Fruit fly (Drosophila melanogaster): Measurements from ENCODE around the gene CG7730.

The CG7730 gene

dm6 chr3L:17010492-17011303 is 16.6 kb upstream of the CG7730 start:
- TF ChIP-seq woc (GFP tag; optimal IDR thresholded peaks at IDR 0.05) (peak; percentile 57), rgr (GFP tag; optimal IDR thresholded peaks at IDR 0.05) (peak; percentile 32), Hr78 (GFP tag; optimal IDR thresholded peaks at IDR 0.05) (no peak), brk (GFP tag; optimal IDR thresholded peaks at IDR 0.05) (peak; percentile 20), CG32264 (GFP tag; optimal IDR thresholded peaks at IDR 0.05) (no peak), br (GFP tag; optimal IDR thresholded peaks at IDR 0.05) (no peak), Mio (GFP tag; optimal IDR thresholded peaks at IDR 0.05) (no peak), sage (GFP tag; optimal IDR thresholded peaks at IDR 0.05) (no peak), tai (GFP tag; optimal IDR thresholded peaks at IDR 0.05) (no peak), Hnf4 (GFP tag; optimal IDR thresholded peaks at IDR 0.05) (peak; percentile 4), HLH106 (tag; optimal IDR thresholded peaks at IDR 0.05) (peak; percentile 20), pan (optimal IDR thresholded peaks at IDR 0.05) (no peak), Rel (GFP tag; optimal IDR thresholded peaks at IDR 0.05) (no peak), Rel (tag; optimal IDR thresholded peaks at IDR 0.05) (peak; percentile 17), Sp1 (GFP tag; optimal IDR thresholded peaks at IDR 0.05) (peak; percentile 4), foxo (GFP tag; optimal IDR thresholded peaks at IDR 0.05) (peak in 1 of 2 experiments; percentile 52), Dif (GFP tag; optimal IDR thresholded peaks at IDR 0.05; ENCODE audit: partially characterized antibody) (peak; percentile 43), CG9705 (GFP tag; optimal IDR thresholded peaks at IDR 0.05) (no peak), dmrt93B (GFP tag; optimal IDR thresholded peaks at IDR 0.05) (no peak), N (GFP tag; optimal IDR thresholded peaks at IDR 0.05) (no peak), h (GFP tag; optimal IDR thresholded peaks at IDR 0.05) (no peak), jim (GFP tag; optimal IDR thresholded peaks at IDR 0.05) (no peak), OdsH (GFP tag; optimal IDR thresholded peaks at IDR 0.05) (no peak), dsf (GFP tag; optimal IDR thresholded peaks at IDR 0.05; ENCODE audit: borderline replicate concordance) (no peak), usp (GFP tag; optimal IDR thresholded peaks at IDR 0.05) (no peak), fru (GFP tag; optimal IDR thresholded peaks at IDR 0.05) (no peak), Hr83 (GFP tag; optimal IDR thresholded peaks at IDR 0.05; ENCODE audit: poor library complexity, severe bottlenecking) (no peak), psq (GFP tag; optimal IDR thresholded peaks at IDR 0.05) (peak; percentile 13), ey (GFP tag; optimal IDR thresholded peaks at IDR 0.05) (peak; percentile 1), GATAd (GFP tag; optimal IDR thresholded peaks at IDR 0.05) (no peak), sv (GFP tag; optimal IDR thresholded peaks at IDR 0.05) (no peak), dl (GFP tag; optimal IDR thresholded peaks at IDR 0.05; ENCODE audit: insufficient read depth in 1 of 2, partially characterized antibody in 2 of 2) (peak in 1 of 2 experiments; percentile 26)

dm6 chr3L:17011351-17012016 is 15.8 kb upstream of the CG7730 start:
- no peak for TF ChIP-seq Mio (GFP tag; optimal IDR thresholded peaks at IDR 0.05)
- peak; percentile 2 for TF ChIP-seq h (GFP tag; optimal IDR thresholded peaks at IDR 0.05)

- TF ChIP-seq Abd-B (GFP tag; optimal IDR thresholded peaks at IDR 0.05), result no peak
- no peak for TF ChIP-seq Hr78 (GFP tag; optimal IDR thresholded peaks at IDR 0.05)
- TF ChIP-seq HLH106 (tag; optimal IDR thresholded peaks at IDR 0.05), result peak; percentile 69
- peak; percentile 65 for TF ChIP-seq br (GFP tag; optimal IDR thresholded peaks at IDR 0.05)
- TF ChIP-seq CG9705 (GFP tag; optimal IDR thresholded peaks at IDR 0.05), result peak; percentile 77
- no peak for TF ChIP-seq woc (GFP tag; optimal IDR thresholded peaks at IDR 0.05)
- peak; percentile 12 for TF ChIP-seq dsf (GFP tag; optimal IDR thresholded peaks at IDR 0.05; ENCODE audit: borderline replicate concordance)
- no peak for TF ChIP-seq tai (GFP tag; optimal IDR thresholded peaks at IDR 0.05)
- no peak for TF ChIP-seq Vsx2 (GFP tag; optimal IDR thresholded peaks at IDR 0.05; ENCODE audit: partially characterized antibody)
- TF ChIP-seq Hnf4 (GFP tag; optimal IDR thresholded peaks at IDR 0.05), result no peak
- peak; percentile 86 for TF ChIP-seq rgr (GFP tag; optimal IDR thresholded peaks at IDR 0.05)
- peak; percentile 33 for TF ChIP-seq ey (GFP tag; optimal IDR thresholded peaks at IDR 0.05)
- no peak for TF ChIP-seq brk (GFP tag; optimal IDR thresholded peaks at IDR 0.05)
- TF ChIP-seq dl (GFP tag; optimal IDR thresholded peaks at IDR 0.05; ENCODE audit: insufficient read depth in 1 of 2, partially characterized antibody in 2 of 2), result peak; percentile 71 to 86
- no peak for TF ChIP-seq Mio (GFP tag; optimal IDR thresholded peaks at IDR 0.05)
- TF ChIP-seq fru (GFP tag; optimal IDR thresholded peaks at IDR 0.05), result peak; percentile 56
- no peak for TF ChIP-seq usp (GFP tag; optimal IDR thresholded peaks at IDR 0.05)
- TF ChIP-seq sage (GFP tag; optimal IDR thresholded peaks at IDR 0.05), result no peak
- no peak for TF ChIP-seq jim (GFP tag; optimal IDR thresholded peaks at IDR 0.05)
- TF ChIP-seq GATAd (GFP tag; optimal IDR thresholded peaks at IDR 0.05), result no peak
- no peak for TF ChIP-seq pan (optimal IDR thresholded peaks at IDR 0.05)
- peak; percentile 79 for TF ChIP-seq dmrt93B (GFP tag; optimal IDR thresholded peaks at IDR 0.05)
- no peak for TF ChIP-seq lola (GFP tag; optimal IDR thresholded peaks at IDR 0.05)
- TF ChIP-seq Jra (GFP tag; optimal IDR thresholded peaks at IDR 0.05), result no peak
- TF ChIP-seq OdsH (GFP tag; optimal IDR thresholded peaks at IDR 0.05), result peak; percentile 58
- TF ChIP-seq Sp1 (GFP tag; optimal IDR thresholded peaks at IDR 0.05), result peak; percentile 69
- no peak for TF ChIP-seq CG32264 (GFP tag; optimal IDR thresholded peaks at IDR 0.05)
- TF ChIP-seq psq (GFP tag; optimal IDR thresholded peaks at IDR 0.05), result peak; percentile 61
- peak; percentile 88 for TF ChIP-seq Dif (GFP tag; optimal IDR thresholded peaks at IDR 0.05; ENCODE audit: partially characterized antibody)
- TF ChIP-seq Rel (GFP tag; optimal IDR thresholded peaks at IDR 0.05), result peak; percentile 60
- peak; percentile 80 for TF ChIP-seq Rel (tag; optimal IDR thresholded peaks at IDR 0.05)
- peak; percentile 83 for TF ChIP-seq Hr83 (GFP tag; optimal IDR thresholded peaks at IDR 0.05; ENCODE audit: poor library complexity, severe bottlenecking)
- no peak for TF ChIP-seq N (GFP tag; optimal IDR thresholded peaks at IDR 0.05)
- no peak for TF ChIP-seq Myc (optimal IDR thresholded peaks at IDR 0.05)
Measured at dm6 chr3L:17012017-17012719, 15.1 kb upstream of the CG7730 start, which contains the start of gene CG3764. Gene CG3764 (minus strand): TSS chr3L:17012565.
